Fruit fly (Drosophila melanogaster) whole organism, embryonic: ENCODE data around the gene CG3368.

Source experiments
- Aef1 ChIP-seq: fragments of 200-800 bp; sonication (Bioruptor generic); IDR thresholded peaks from 3 replicates; pipeline ENCODE4 v1.3.6; 2022; ENCODE audit warnings: missing biosample characterization, missing genetic modification characterization
- CG10209 ChIP-seq: fragments of 200-800 bp; sonication (Bioruptor generic); optimal IDR thresholded peaks from 3 replicates; lab custom pipeline; 2017; ENCODE audit warnings: missing biosample characterization, mild to moderate bottlenecking, missing genetic modification characterization, missing genetic modification reagents
- CG16779 ChIP-seq: fragments of 200-800 bp; sonication (Bioruptor generic); IDR thresholded peaks from 2 replicates; pipeline ENCODE4 v1.3.6; 2022; ENCODE audit warnings: missing biosample characterization, missing genetic modification characterization
- CG31365 ChIP-seq: fragments of 200-800 bp; sonication (Bioruptor generic); optimal IDR thresholded peaks from 2 replicates; lab custom pipeline; 2018; ENCODE audit warnings: missing biosample characterization, mild to moderate bottlenecking, missing genetic modification characterization
- CG3163 ChIP-seq: fragments of 200-800 bp; sonication (Bioruptor generic); optimal IDR thresholded peaks from 3 replicates; lab custom pipeline; 2016; ENCODE audit warnings: missing biosample characterization, missing genetic modification characterization
- CG7556 ChIP-seq: fragments of 200-800 bp; sonication (Bioruptor generic); optimal IDR thresholded peaks from 2 replicates; lab custom pipeline; 2017; ENCODE audit warnings: missing biosample characterization, mild to moderate bottlenecking, missing genetic modification characterization
- CG7786 ChIP-seq: fragments of 200-800 bp; sonication (Bioruptor generic); optimal IDR thresholded peaks from 2 replicates; lab custom pipeline; 2016; ENCODE audit warnings: missing biosample characterization, missing genetic modification characterization
- Lim3 ChIP-seq: fragments of 200-800 bp; sonication (Bioruptor generic); IDR thresholded peaks from 2 replicates; pipeline ENCODE4 v1.3.6; 2022; ENCODE audit warnings: missing biosample characterization, missing genetic modification characterization
- YL-1 ChIP-seq: fragments of 200-800 bp; sonication (Bioruptor generic); optimal IDR thresholded peaks from 3 replicates; lab custom pipeline; 2017; ENCODE audit warnings: missing biosample characterization, mild to moderate bottlenecking, missing genetic modification characterization
- ato ChIP-seq: fragments of 200-800 bp; sonication (Bioruptor generic); IDR thresholded peaks from 2 replicates; pipeline ENCODE4 v1.3.6; 2022; ENCODE audit warnings: missing biosample characterization, missing genetic modification characterization; ENCODE audit not compliant: partially characterized antibody
- sna ChIP-seq: fragments of 200-800 bp; sonication (Bioruptor generic); IDR thresholded peaks from 2 replicates; pipeline ENCODE4 v1.3.6; 2022; ENCODE audit warnings: missing biosample characterization, missing genetic modification characterization; ENCODE audit not compliant: partially characterized antibody

dm6 chr3R:27294113-27294512 is 10.5 kb downstream of the CG3368 start:
- TF ChIP-seq CG7556 (GFP tag; lab: Kevin White, UChicago) (no peak), YL-1 (GFP tag; lab: Kevin White, UChicago) (no peak), sna (GFP tag; lab: Robert Waterston, UW) (no peak), Lim3 (GFP tag; lab: Robert Waterston, UW) (no peak), CG16779 (GFP tag; lab: Robert Waterston, UW) (no peak), CG7786 (GFP tag; lab: Kevin White, UChicago) (no peak), ato (GFP tag; lab: Robert Waterston, UW) (no peak), CG3163 (GFP tag; lab: Kevin White, UChicago) (no peak), Aef1 (GFP tag; lab: Robert Waterston, UW) (no peak), CG31365 (no peak), CG10209 (GFP tag; lab: Kevin White, UChicago) (no peak)
